Worm (Caenorhabditis elegans): ENCODE data around the gene tag-243.

Gene tag-243

DNA sequence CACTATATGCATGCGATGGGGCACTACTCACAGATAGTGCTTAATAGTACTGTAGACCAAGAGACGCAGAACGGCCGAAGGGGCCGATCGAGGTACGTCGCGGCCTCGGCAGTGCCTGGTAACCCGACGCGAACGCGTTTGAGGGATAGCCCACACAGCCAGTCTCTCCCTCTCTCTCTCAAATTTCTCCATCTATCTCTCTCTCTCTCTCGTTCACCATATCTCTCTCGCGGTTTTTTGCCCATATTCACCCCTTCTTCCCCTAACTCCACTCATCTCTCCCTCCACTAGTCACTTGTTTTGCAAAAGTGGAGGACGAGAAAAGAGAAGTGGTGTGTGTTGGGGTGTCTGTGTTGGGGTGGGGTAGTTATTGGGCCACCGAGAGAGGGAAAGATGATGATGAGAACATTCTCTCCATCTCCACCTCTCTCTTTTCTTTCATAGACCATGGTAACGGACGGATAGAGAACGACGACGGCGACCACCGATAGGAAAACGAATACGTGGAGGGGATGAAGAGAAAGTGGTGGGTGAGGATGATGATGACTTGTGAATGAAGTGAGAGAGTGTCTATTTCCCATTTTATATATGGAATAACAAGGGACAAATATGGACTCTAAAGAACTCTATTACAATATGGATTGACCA, 21.4 kb downstream of the tag-243 start:
- TF ChIP-seq F16B12.6 (tag; optimal IDR thresholded peaks at IDR 0.05) = peak; percentile 8
- peak; percentile 61 for TF ChIP-seq snu-23 (GFP tag; optimal IDR thresholded peaks at IDR 0.05)
- no peak for TF ChIP-seq sox-4 (tag; optimal IDR thresholded peaks at IDR 0.05)
- TF ChIP-seq zag-1 (tag; optimal IDR thresholded peaks at IDR 0.05) = no peak
- no peak for TF ChIP-seq unc-130 (tag; optimal IDR thresholded peaks at IDR 0.05)
- peak; percentile 66 for TF ChIP-seq mep-1 (tag; optimal IDR thresholded peaks at IDR 0.05)
- peak; percentile 33; the same call in 1 of the 2 replicates for TF ChIP-seq nhr-19 (GFP tag; conservative IDR thresholded peaks at IDR 0.05)
- TF ChIP-seq tbx-2 (tag; optimal IDR thresholded peaks at IDR 0.05) = peak; percentile 18
- TF ChIP-seq alr-1 (tag; optimal IDR thresholded peaks at IDR 0.05; ENCODE audit: borderline replicate concordance) = no peak
- peak; percentile 33 to 62 for TF ChIP-seq lsy-2 (tag; optimal IDR thresholded peaks at IDR 0.05)
- TF ChIP-seq nhr-90 (tag; optimal IDR thresholded peaks at IDR 0.05; ENCODE audit: poor library complexity) = peak; percentile 34
- no peak for TF ChIP-seq nhr-84 (tag; optimal IDR thresholded peaks at IDR 0.05)
- TF ChIP-seq efl-1 (optimal IDR thresholded peaks at IDR 0.05) = peak; percentile 36 to 37
- peak; percentile 21 to 95 for TF ChIP-seq efl-1 (GFP tag; optimal IDR thresholded peaks at IDR 0.05 in 1 of 2)
- no peak for TF ChIP-seq pag-3 (tag; optimal IDR thresholded peaks at IDR 0.05; ENCODE audit: borderline replicate concordance, insufficient read depth)
- peak; percentile 22 for TF ChIP-seq nhr-77 (tag; optimal IDR thresholded peaks at IDR 0.05)
- TF ChIP-seq ztf-4 (tag; optimal IDR thresholded peaks at IDR 0.05) = no peak
- TF ChIP-seq mdl-1 (tag; optimal IDR thresholded peaks at IDR 0.05) = peak in 1 of 2 experiments; percentile 32
- TF ChIP-seq pqm-1 (tag; optimal IDR thresholded peaks at IDR 0.05) = no peak
- no peak for TF ChIP-seq efl-3 (GFP tag; optimal IDR thresholded peaks at IDR 0.05)
- TF ChIP-seq lir-3 (tag; optimal IDR thresholded peaks at IDR 0.05; ENCODE audit: poor library complexity) = no peak
- TF ChIP-seq Y116A8C.19 (tag; optimal IDR thresholded peaks at IDR 0.05; ENCODE audit: borderline replicate concordance) = no peak
- no peak for TF ChIP-seq grh-1 (GFP tag; IDR thresholded peaks at IDR 0.05)
- no peak for TF ChIP-seq nhr-12 (tag; optimal IDR thresholded peaks at IDR 0.05)
- no peak for TF ChIP-seq tlp-1 (tag; optimal IDR thresholded peaks at IDR 0.05)
- peak; percentile 61 for TF ChIP-seq nhr-71 (tag; optimal IDR thresholded peaks at IDR 0.05)
- TF ChIP-seq ceh-8 (GFP tag; optimal IDR thresholded peaks at IDR 0.05) = no peak
- TF ChIP-seq lin-35 (GFP tag; optimal IDR thresholded peaks at IDR 0.05) = peak; percentile 25 to 50
- TF ChIP-seq unc-30 (tag; optimal IDR thresholded peaks at IDR 0.05) = no peak
- TF ChIP-seq xbp-1 (tag; optimal IDR thresholded peaks at IDR 0.05) = peak; percentile 39
- no peak for TF ChIP-seq mab-9 (GFP tag; IDR thresholded peaks at IDR 0.05)
- no peak for TF ChIP-seq hlh-4 (tag; optimal IDR thresholded peaks at IDR 0.05)
- no peak for TF ChIP-seq unc-62 (GFP tag; optimal IDR thresholded peaks at IDR 0.05)
- TF ChIP-seq swsn-7 (tag; optimal IDR thresholded peaks at IDR 0.05) = peak; percentile 46
- no peak for TF ChIP-seq irx-1 (tag; optimal IDR thresholded peaks at IDR 0.05)
- peak in 2 of 3 experiments; percentile 22 to 63 for TF ChIP-seq ceh-82 (tag; optimal IDR thresholded peaks at IDR 0.05)
- TF ChIP-seq aha-1 (tag; optimal IDR thresholded peaks at IDR 0.05) = no peak
- peak in 2 of 3 experiments; percentile 3 to 24 for TF ChIP-seq dpl-1 (GFP tag; optimal IDR thresholded peaks at IDR 0.05)
- TF ChIP-seq elt-3 (tag; optimal IDR thresholded peaks at IDR 0.05) = no peak
- no peak for TF ChIP-seq ceh-90 (tag; optimal IDR thresholded peaks at IDR 0.05)
- peak; percentile 51 for TF ChIP-seq nhr-47 (tag; optimal IDR thresholded peaks at IDR 0.05)
- no peak for TF ChIP-seq fos-1 (tag; optimal IDR thresholded peaks at IDR 0.05)
- no peak for TF ChIP-seq ceh-63 (GFP tag; optimal IDR thresholded peaks at IDR 0.05)
- no peak for TF ChIP-seq ces-1 (GFP tag; optimal IDR thresholded peaks at IDR 0.05)
- TF ChIP-seq C16A3.4 (tag; optimal IDR thresholded peaks at IDR 0.05) = no peak
- no peak for TF ChIP-seq lin-15B (tag; optimal IDR thresholded peaks at IDR 0.05)
- no peak for TF ChIP-seq sptf-1 (tag; optimal IDR thresholded peaks at IDR 0.05)
- no peak for TF ChIP-seq fkh-10 (GFP tag; optimal IDR thresholded peaks at IDR 0.05)
- peak; percentile 51 for TF ChIP-seq nhr-20 (tag; optimal IDR thresholded peaks at IDR 0.05)
- peak; percentile 25 for TF ChIP-seq unc-86 (tag; optimal IDR thresholded peaks at IDR 0.05)
- no peak for TF ChIP-seq hpl-2 (GFP tag; optimal IDR thresholded peaks at IDR 0.05)
- no peak for TF ChIP-seq jun-1 (tag; optimal IDR thresholded peaks at IDR 0.05)

Measured in whole organism, L1 larva.